Fruit fly (Drosophila melanogaster): ENCODE results near the gene alpha-Man-IIa.

Gene alpha-Man-IIa

dm6 chr3R:9411928-9412640 is at the start of gene alpha-Man-IIa, which contains the start of gene Task7:
TSS of gene alpha-Man-IIa (plus strand) at chr3R:9412548.
TSS of gene Task7 (minus strand) at chr3R:9412293.
- no peak for TF ChIP-seq psq (optimal IDR thresholded peaks at IDR 0.05)
- TF ChIP-seq ttk (optimal IDR thresholded peaks at IDR 0.05) = no peak
- TF ChIP-seq Sin3A (optimal IDR thresholded peaks at IDR 0.05) = no peak
- no peak for TF ChIP-seq h (optimal IDR thresholded peaks at IDR 0.05)
- no peak for TF ChIP-seq insv (optimal IDR thresholded peaks at IDR 0.05)
- TF ChIP-seq Myc (optimal IDR thresholded peaks at IDR 0.05) = no peak

- no peak for TF ChIP-seq Sin3A (optimal IDR thresholded peaks at IDR 0.05)
- no peak for TF ChIP-seq psq (optimal IDR thresholded peaks at IDR 0.05)
Measured at dm6 chr3R:9363066-9363719, 49.2 kb upstream of the alpha-Man-IIa start, which contains the start of gene CG18473. TSS of gene CG18473 (plus strand) at chr3R:9363305.

DNA sequence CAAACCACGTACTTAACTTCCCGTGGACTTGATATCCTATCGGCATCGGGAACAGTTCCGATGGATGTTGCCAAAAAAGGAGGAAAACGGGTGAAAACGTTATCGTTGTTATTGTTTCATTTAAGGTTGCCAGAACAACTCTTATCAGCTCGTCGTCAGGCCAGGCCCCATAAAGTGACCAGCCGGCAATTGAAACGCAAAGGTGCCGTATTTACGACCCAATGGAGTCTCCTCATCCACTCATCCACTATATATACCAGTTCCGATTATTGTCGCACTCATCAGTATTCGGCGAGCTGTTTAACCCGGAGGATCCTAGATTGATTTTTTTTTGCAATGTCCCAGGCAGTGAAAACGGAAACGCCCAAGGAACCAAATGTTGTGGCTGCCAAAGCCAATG is 47.2 kb upstream of the alpha-Man-IIa start, which contains the start of gene Srr:
Gene Srr, plus strand, starts transcription at position 278 of the 400 bp plus-strand sequence.
- TF ChIP-seq Sin3A (optimal IDR thresholded peaks at IDR 0.05) = no peak
- TF ChIP-seq ttk (optimal IDR thresholded peaks at IDR 0.05) = no peak
- TF ChIP-seq psq (optimal IDR thresholded peaks at IDR 0.05) = no peak
- TF ChIP-seq h (optimal IDR thresholded peaks at IDR 0.05) = no peak
- no peak for TF ChIP-seq Myc (optimal IDR thresholded peaks at IDR 0.05)
- TF ChIP-seq insv (optimal IDR thresholded peaks at IDR 0.05) = no peak

- TF ChIP-seq ttk (optimal IDR thresholded peaks at IDR 0.05) (no peak), Sin3A (optimal IDR thresholded peaks at IDR 0.05) (no peak)
Measured at dm6 chr3R:9365893-9366500, 46.4 kb upstream of the alpha-Man-IIa start.

DNA sequence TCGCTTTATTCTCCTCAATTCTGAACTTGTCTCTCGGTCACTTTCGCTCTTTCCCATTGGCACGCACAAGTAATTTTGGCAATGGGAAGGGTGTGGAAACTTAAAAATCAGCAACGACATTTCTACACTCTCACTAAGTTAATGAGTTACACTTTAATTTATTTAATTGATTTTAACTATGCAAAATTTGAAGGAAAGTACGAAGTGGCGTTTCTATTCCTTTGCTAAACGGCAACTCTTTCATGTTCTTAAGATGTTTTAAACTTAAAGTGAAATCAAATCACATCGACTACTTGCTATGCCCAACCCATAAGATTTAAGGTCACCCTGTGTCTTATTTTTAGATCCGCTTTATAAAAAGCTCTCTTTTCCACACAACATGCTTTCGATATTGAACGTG is 41.9 kb upstream of the alpha-Man-IIa start:
- TF ChIP-seq ttk (optimal IDR thresholded peaks at IDR 0.05) (no peak), insv (optimal IDR thresholded peaks at IDR 0.05) (no peak), Sin3A (optimal IDR thresholded peaks at IDR 0.05) (no peak), psq (optimal IDR thresholded peaks at IDR 0.05) (no peak), h (optimal IDR thresholded peaks at IDR 0.05) (no peak), Myc (optimal IDR thresholded peaks at IDR 0.05) (no peak)

DNA sequence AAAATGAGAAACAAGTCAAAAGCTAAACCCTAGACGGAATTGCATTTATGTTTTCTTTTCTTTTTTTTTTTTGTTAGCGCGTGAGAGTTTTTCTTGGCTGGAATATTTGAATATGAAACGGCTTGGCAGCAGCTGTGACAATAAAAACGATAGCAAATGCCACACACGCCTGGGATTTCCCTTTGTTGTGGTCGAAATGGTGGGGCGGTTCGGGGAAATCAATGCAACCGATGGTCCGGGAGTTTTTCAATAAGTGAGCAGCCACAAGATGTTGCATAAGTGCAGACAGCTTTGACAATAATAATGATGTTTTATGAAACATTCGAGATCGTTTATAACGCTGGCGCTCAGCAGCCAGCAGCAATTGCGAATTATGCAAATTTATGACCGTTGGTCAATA is 35.6 kb upstream of the alpha-Man-IIa start:
- TF ChIP-seq psq (optimal IDR thresholded peaks at IDR 0.05) (no peak), Sin3A (optimal IDR thresholded peaks at IDR 0.05) (no peak), ttk (optimal IDR thresholded peaks at IDR 0.05) (no peak), h (optimal IDR thresholded peaks at IDR 0.05) (no peak), insv (optimal IDR thresholded peaks at IDR 0.05) (no peak), Myc (optimal IDR thresholded peaks at IDR 0.05) (no peak)

DNA sequence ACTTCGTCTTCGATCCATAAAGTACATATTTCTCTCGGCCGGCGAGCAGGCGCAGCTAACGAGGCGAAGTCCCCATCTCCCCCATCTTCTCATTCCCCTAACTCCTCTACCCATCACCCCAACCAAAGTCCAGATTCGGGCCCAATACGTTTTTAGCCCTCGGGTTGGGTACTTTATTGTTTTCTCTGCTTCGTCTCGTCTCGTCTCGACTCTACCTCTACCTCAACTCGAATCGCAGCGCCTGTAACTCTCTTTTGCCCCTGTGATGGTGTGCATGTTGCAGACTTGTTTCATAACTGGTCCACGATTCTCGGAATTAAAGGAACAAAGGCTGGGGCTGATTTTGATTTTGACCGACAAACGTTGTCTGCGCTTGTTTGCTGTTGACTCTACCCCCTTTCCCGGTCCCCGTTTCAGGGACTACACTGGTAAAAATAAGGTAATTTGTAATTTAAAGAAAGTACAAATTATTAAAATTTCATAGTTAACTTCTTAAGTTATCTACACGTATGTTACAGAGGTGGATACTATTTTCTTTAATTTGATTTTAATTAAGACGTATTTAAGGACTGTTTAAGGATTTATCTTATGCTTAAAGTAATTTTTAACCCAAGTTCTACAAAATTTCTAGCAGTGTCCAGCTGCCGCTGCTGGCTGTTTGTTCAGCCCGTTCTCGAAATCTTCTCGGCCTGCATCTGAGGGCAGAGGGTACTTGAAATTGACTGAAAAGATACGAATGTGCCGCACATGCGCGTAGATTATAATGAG is 33.5 kb upstream of the alpha-Man-IIa start:
- no peak for TF ChIP-seq Myc (optimal IDR thresholded peaks at IDR 0.05)
- TF ChIP-seq ttk (optimal IDR thresholded peaks at IDR 0.05) = no peak
- TF ChIP-seq insv (optimal IDR thresholded peaks at IDR 0.05) = no peak
- TF ChIP-seq psq (optimal IDR thresholded peaks at IDR 0.05) = no peak
- TF ChIP-seq Sin3A (optimal IDR thresholded peaks at IDR 0.05) = no peak
- no peak for TF ChIP-seq h (optimal IDR thresholded peaks at IDR 0.05)

dm6 chr3R:9380970-9381369 is 31.4 kb upstream of the alpha-Man-IIa start:
- no peak for TF ChIP-seq Sin3A (optimal IDR thresholded peaks at IDR 0.05)
- TF ChIP-seq Myc (optimal IDR thresholded peaks at IDR 0.05) = no peak
- no peak for TF ChIP-seq psq (optimal IDR thresholded peaks at IDR 0.05)
- no peak for TF ChIP-seq ttk (optimal IDR thresholded peaks at IDR 0.05)
- no peak for TF ChIP-seq h (optimal IDR thresholded peaks at IDR 0.05)
- TF ChIP-seq insv (optimal IDR thresholded peaks at IDR 0.05) = no peak

DNA sequence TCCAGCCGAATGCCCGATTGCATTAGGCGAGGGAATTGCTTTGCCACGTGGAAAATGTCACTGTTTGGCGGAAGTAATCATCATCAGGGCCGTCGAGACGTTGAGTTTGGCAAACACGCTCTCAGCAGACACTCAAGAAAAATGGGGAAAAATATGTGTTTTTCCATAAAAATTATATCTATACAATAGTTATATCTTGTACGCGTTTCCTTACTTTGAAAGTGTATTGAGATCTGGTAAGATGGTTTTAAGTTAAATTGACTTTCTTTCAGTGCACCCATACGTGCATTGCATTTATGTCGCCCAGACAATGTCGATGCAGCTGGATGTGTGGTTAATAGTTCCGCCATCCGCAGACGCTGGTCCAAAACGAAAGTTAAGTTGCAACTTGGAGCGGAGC is 26.4 kb upstream of the alpha-Man-IIa start:
- TF ChIP-seq h (optimal IDR thresholded peaks at IDR 0.05) = no peak
- TF ChIP-seq psq (optimal IDR thresholded peaks at IDR 0.05) = no peak
- no peak for TF ChIP-seq ttk (optimal IDR thresholded peaks at IDR 0.05)
- no peak for TF ChIP-seq insv (optimal IDR thresholded peaks at IDR 0.05)

DNA sequence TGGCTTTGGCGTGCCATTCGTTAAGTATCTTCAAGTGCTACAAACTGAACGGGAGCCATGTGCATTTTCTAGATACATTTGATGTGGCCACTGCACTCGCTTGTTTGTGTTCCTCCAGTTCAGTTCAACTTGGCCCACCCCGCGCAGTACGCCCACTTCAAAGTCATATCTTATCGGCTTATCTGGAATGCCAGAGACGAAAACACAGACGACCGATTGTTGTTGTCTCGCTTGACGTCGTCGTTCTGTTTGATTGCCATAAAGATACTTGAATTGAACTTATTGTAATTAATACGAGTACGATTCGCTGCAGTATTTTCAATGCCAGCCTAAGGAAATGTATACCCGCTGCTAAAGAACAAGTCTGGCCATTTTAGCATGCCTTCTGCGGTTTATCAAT is 24.7 kb upstream of the alpha-Man-IIa start:
- TF ChIP-seq Myc (optimal IDR thresholded peaks at IDR 0.05) (no peak), Sin3A (optimal IDR thresholded peaks at IDR 0.05) (no peak), psq (optimal IDR thresholded peaks at IDR 0.05) (no peak), ttk (optimal IDR thresholded peaks at IDR 0.05) (no peak), h (optimal IDR thresholded peaks at IDR 0.05) (no peak), insv (optimal IDR thresholded peaks at IDR 0.05) (no peak)

dm6 chr3R:9388321-9388720 is 24.0 kb upstream of the alpha-Man-IIa start:
- TF ChIP-seq h (optimal IDR thresholded peaks at IDR 0.05) = no peak
- no peak for TF ChIP-seq insv (optimal IDR thresholded peaks at IDR 0.05)
- TF ChIP-seq psq (optimal IDR thresholded peaks at IDR 0.05) = no peak
- TF ChIP-seq Myc (optimal IDR thresholded peaks at IDR 0.05) = no peak
- TF ChIP-seq Sin3A (optimal IDR thresholded peaks at IDR 0.05) = no peak
- TF ChIP-seq ttk (optimal IDR thresholded peaks at IDR 0.05) = no peak

dm6 chr3R:9388972-9389371 is 23.4 kb upstream of the alpha-Man-IIa start:
- no peak for TF ChIP-seq Myc (optimal IDR thresholded peaks at IDR 0.05)

Measured in Kc167 (cell line).